Worm (Caenorhabditis elegans) whole organism, midembryonic: ENCODE results near the gene mif-1.

Source experiments
- T22C8.4 ChIP-seq: fragments of 200-800 bp; sonication (Bioruptor generic); IDR thresholded peaks from 2 replicates; pipeline ENCODE4 v1.3.6; 2022; ENCODE audit warnings: missing genetic modification characterization, missing compliant biosample characterization
- cog-1 ChIP-seq: sonication (generic microtip); optimal IDR thresholded peaks from 2 replicates; lab custom pipeline; 2016; ENCODE audit warnings: missing genetic modification characterization, missing compliant biosample characterization
- flt-1 ChIP-seq: fragments of 200-800 bp; sonication (Bioruptor generic); IDR thresholded peaks from 2 replicates; pipeline ENCODE4 v1.3.6; 2022; ENCODE audit warnings: missing genetic modification characterization, missing compliant biosample characterization
- klf-2 ChIP-seq: fragments of 200-800 bp; sonication (Bioruptor generic); conservative IDR thresholded peaks from 2 replicates; pipeline ENCODE4 v1.3.6; 2022; ENCODE audit warnings: missing genetic modification reagents, missing genetic modification characterization, missing compliant biosample characterization
- med-1 ChIP-seq: sonication (generic microtip); optimal IDR thresholded peaks from 2 replicates; lab custom pipeline; 2017; ENCODE audit warnings: missing genetic modification characterization, mild to moderate bottlenecking, missing compliant biosample characterization, antibody characterized with exemption, missing genetic modification reagents; ENCODE audit not compliant: insufficient read depth
- ref-1 ChIP-seq: fragments of 200-800 bp; sonication (Bioruptor generic); conservative IDR thresholded peaks from 2 replicates; pipeline ENCODE4 v1.3.6; 2022; ENCODE audit warnings: missing genetic modification reagents, missing genetic modification characterization, missing compliant biosample characterization
- tab-1 ChIP-seq: fragments of 200-800 bp; sonication (Bioruptor generic); IDR thresholded peaks from 2 replicates; pipeline ENCODE4 v1.3.6; 2022; ENCODE audit warnings: missing genetic modification characterization, missing compliant biosample characterization
- ztf-23 ChIP-seq: fragments of 200-800 bp; sonication (Bioruptor generic); IDR thresholded peaks from 2 replicates; pipeline ENCODE4 v1.3.6; 2022; ENCODE audit warnings: missing genetic modification reagents, missing genetic modification characterization, missing compliant biosample characterization
- ztf-29 ChIP-seq: fragments of 200-800 bp; sonication (Bioruptor generic); IDR thresholded peaks from 2 replicates; pipeline ENCODE4 v1.3.6; 2022; ENCODE audit warnings: missing genetic modification reagents, missing genetic modification characterization, missing compliant biosample characterization

DNA sequence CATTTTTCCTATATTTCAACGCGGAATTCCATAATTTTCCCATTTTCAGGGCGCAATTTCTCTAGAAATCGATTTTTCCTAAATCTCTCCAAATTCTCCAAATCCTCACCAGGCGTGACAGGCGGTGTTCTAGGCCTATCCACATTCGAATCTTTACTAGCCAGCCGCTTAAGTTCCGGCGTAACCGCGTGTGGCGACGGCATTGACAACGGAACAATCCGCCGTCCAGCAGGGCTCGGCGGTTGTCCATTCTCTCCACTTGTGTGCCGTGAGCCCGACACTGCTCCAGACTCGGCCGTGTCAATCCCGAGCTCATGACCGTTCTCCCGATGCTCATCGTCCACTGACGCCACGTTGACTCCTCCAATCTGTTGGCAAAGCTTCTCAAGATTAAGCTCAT lies 4.9 kb upstream of the mif-1 start:
- TF ChIP-seq klf-2: no peak
- no peak for TF ChIP-seq med-1 (GFP tag; lab: Kevin White, UChicago)
- TF ChIP-seq flt-1 (GFP tag; lab: Robert Waterston, UW): no peak
- no peak for TF ChIP-seq ztf-29 (GFP tag; lab: Robert Waterston, UW)
- no peak for TF ChIP-seq ref-1
- no peak for TF ChIP-seq T22C8.4 (GFP tag; lab: Robert Waterston, UW)
- TF ChIP-seq cog-1: no peak
- no peak for TF ChIP-seq ztf-23 (GFP tag; lab: Robert Waterston, UW)
- no peak for TF ChIP-seq tab-1 (GFP tag; lab: Robert Waterston, UW)
